Worm (Caenorhabditis elegans): ENCODE results near the gene C03B1.13.

Gene C03B1.13

DNA sequence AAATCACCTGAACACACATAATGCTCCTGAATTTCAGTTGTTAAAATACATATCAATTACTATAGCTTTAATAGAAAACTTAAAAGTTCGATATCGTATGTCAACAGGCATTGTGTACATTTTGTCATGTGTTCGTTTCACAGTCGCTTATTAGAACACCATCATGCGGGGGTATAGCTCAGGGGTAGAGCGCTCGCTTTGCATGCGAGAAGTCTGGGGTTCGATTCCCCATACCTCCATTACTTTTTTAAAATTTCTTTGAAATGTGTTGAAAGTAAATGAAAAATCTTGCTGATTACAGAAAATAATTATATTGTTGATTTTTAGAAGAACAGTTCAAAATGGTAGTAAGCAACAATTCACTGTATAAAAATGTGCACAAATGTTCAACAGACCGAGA, 51.7 kb downstream of the C03B1.13 start (continued):
- TF ChIP-seq ces-1 (GFP tag; optimal IDR thresholded peaks at IDR 0.05): no peak
- TF ChIP-seq vab-7 (GFP tag; IDR thresholded peaks at IDR 0.05): peak; percentile 86
- no peak for TF ChIP-seq unc-39 (tag; optimal IDR thresholded peaks at IDR 0.05)
- TF ChIP-seq nhr-6 (tag; optimal IDR thresholded peaks at IDR 0.05): no peak
- no peak for TF ChIP-seq mxl-2 (GFP tag; conservative IDR thresholded peaks at IDR 0.05)
- TF ChIP-seq zfp-2 (tag; optimal IDR thresholded peaks at IDR 0.05): no peak
- TF ChIP-seq lin-29 (GFP tag; IDR thresholded peaks at IDR 0.05): 0 out of 2 replicates have a peak, but pooled peaks have one; percentile 15
- peak; percentile 63; the same call in 1 of the 2 replicates for TF ChIP-seq lin-1 (GFP tag; IDR thresholded peaks at IDR 0.05)
- TF ChIP-seq hlh-11 (tag; optimal IDR thresholded peaks at IDR 0.05): peak; percentile 32
- peak; percentile 48 for TF ChIP-seq rbr-2 (tag; optimal IDR thresholded peaks at IDR 0.05)
- TF ChIP-seq cey-2 (tag; optimal IDR thresholded peaks at IDR 0.05; ENCODE audit: borderline replicate concordance, insufficient read depth): no peak
- peak; percentile 54 for TF ChIP-seq dmd-6 (GFP tag; IDR thresholded peaks at IDR 0.05)
- TF ChIP-seq daf-19 (GFP tag; conservative IDR thresholded peaks at IDR 0.05): peak; percentile 78
- peak; percentile 53 for TF ChIP-seq dve-1 (tag; optimal IDR thresholded peaks at IDR 0.05; ENCODE audit: insufficient read depth)
- peak; percentile 67 for TF ChIP-seq zip-2 (tag; optimal IDR thresholded peaks at IDR 0.05)
- TF ChIP-seq snpc-4 (tag; optimal IDR thresholded peaks at IDR 0.05): no peak
- no peak for TF ChIP-seq aly-2 (tag; optimal IDR thresholded peaks at IDR 0.05)
- peak; percentile 75 for TF ChIP-seq Y5F2A.4 (GFP tag; optimal IDR thresholded peaks at IDR 0.05)
- peak; percentile 65 for TF ChIP-seq nhr-48 (tag; optimal IDR thresholded peaks at IDR 0.05)
- 0 out of 2 replicates have a peak, but pooled peaks have one; percentile 8 for TF ChIP-seq saeg-2 (GFP tag; IDR thresholded peaks at IDR 0.05)
- TF ChIP-seq hif-1 (tag; optimal IDR thresholded peaks at IDR 0.05): no peak
- TF ChIP-seq snpc-1.2 (GFP tag; IDR thresholded peaks at IDR 0.05): peak; percentile 89
- no peak for TF ChIP-seq daf-8 (GFP tag; IDR thresholded peaks at IDR 0.05)
- TF ChIP-seq egl-27 (tag; optimal IDR thresholded peaks at IDR 0.05): no peak
- TF ChIP-seq F49E8.2 (tag; optimal IDR thresholded peaks at IDR 0.05; ENCODE audit: borderline replicate concordance): peak; percentile 21
- peak; percentile 56 for TF ChIP-seq duxl-1 (tag; optimal IDR thresholded peaks at IDR 0.05; ENCODE audit: poor library complexity)
- TF ChIP-seq sdz-12 (GFP tag; optimal IDR thresholded peaks at IDR 0.05): no peak
- no peak for TF ChIP-seq ceh-82 (tag; optimal IDR thresholded peaks at IDR 0.05)
- peak; percentile 81 for TF ChIP-seq aha-1 (tag)
- no peak for TF ChIP-seq zag-1 (tag; optimal IDR thresholded peaks at IDR 0.05)
- no peak for TF ChIP-seq ZK546.5 (tag; optimal IDR thresholded peaks at IDR 0.05)
- TF ChIP-seq dmd-8 (GFP tag; IDR thresholded peaks at IDR 0.05): peak; percentile 85
- TF ChIP-seq zip-11 (GFP tag; IDR thresholded peaks at IDR 0.05): no peak
- peak; percentile 17 for TF ChIP-seq attf-4 (tag; optimal IDR thresholded peaks at IDR 0.05)
- 0 out of 2 replicates have a peak, but pooled peaks have one; percentile 34 for TF ChIP-seq ceh-44 (GFP tag; IDR thresholded peaks at IDR 0.05)
- TF ChIP-seq php-3 (GFP tag; IDR thresholded peaks at IDR 0.05): peak; percentile 62; the same call in 1 of the 2 replicates
- peak; percentile 77 for TF ChIP-seq arid-1 (GFP tag; conservative IDR thresholded peaks at IDR 0.05)
- TF ChIP-seq F10B5.3 (tag; optimal IDR thresholded peaks at IDR 0.05): no peak
- TF ChIP-seq lin-38 (GFP tag; IDR thresholded peaks at IDR 0.05): no peak
- TF ChIP-seq nhr-77 (tag; optimal IDR thresholded peaks at IDR 0.05): peak; percentile 13
- TF ChIP-seq set-16 (GFP tag; IDR thresholded peaks at IDR 0.05): no peak
- peak; percentile 69 for TF ChIP-seq T26A8.4 (GFP tag; IDR thresholded peaks at IDR 0.05)
- TF ChIP-seq Y48G9A.11 (GFP tag; IDR thresholded peaks at IDR 0.05): peak; percentile 53
- no peak for TF ChIP-seq ztf-11 (tag; optimal IDR thresholded peaks at IDR 0.05)
- TF ChIP-seq nhr-41 (GFP tag; IDR thresholded peaks at IDR 0.05): peak; percentile 86
- TF ChIP-seq nhr-28 (tag; optimal IDR thresholded peaks at IDR 0.05): peak; percentile 6
- peak; percentile 20 for TF ChIP-seq ceh-32 (tag; optimal IDR thresholded peaks at IDR 0.05; ENCODE audit: poor library complexity)
- 0 out of 2 replicates have a peak, but pooled peaks have one; percentile 44 for TF ChIP-seq ceh-20 (GFP tag; IDR thresholded peaks at IDR 0.05)
- TF ChIP-seq lsy-2 (tag; optimal IDR thresholded peaks at IDR 0.05): no peak
- no peak for TF ChIP-seq nhr-11 (tag; optimal IDR thresholded peaks at IDR 0.05)
- TF ChIP-seq ZK337.2 (GFP tag; IDR thresholded peaks at IDR 0.05): peak; percentile 75; the same call in 1 of the 2 replicates
